Worm (Caenorhabditis elegans): Measurements from ENCODE around the gene str-221.

DNA sequence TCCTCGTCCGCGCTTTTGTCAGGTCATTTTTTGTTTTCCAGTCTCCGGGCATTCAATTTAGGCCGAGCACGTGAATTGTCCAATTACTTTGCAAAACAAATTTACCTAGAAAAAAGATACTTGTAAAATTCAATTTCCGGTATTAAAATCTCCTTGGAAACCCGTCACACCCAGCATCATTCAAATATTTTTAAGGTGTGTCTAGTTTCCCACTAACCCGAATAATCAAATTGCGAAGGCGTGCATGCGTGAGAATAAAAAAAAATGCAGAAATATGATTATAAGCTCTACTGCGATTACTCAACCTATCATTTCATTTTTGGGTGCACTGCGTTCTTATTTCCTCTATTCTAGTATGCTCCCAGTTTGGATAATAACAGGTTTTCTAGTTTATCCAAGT is 14.7 kb downstream of the str-221 start, which contains the start of gene irld-11:
- TF ChIP-seq elt-3 (tag; optimal IDR thresholded peaks at IDR 0.05), result no peak
- no peak for TF ChIP-seq pha-4 (tag; optimal IDR thresholded peaks at IDR 0.05)
- TF ChIP-seq drap-1 (GFP tag; optimal IDR thresholded peaks at IDR 0.05), result no peak
- TF ChIP-seq nhr-237 (tag; optimal IDR thresholded peaks at IDR 0.05), result no peak
- TF ChIP-seq blmp-1 (tag; optimal IDR thresholded peaks at IDR 0.05), result no peak
